Worm (Caenorhabditis elegans) whole organism, L3 larva: ENCODE results near the gene ceh-31.

Experiments used
- R02D3.7 ChIP-seq: fragments of 150-350 bp; optimal IDR thresholded peaks from 2 replicates; lab custom pipeline; 2014; ENCODE audit warnings: missing biosample characterization, missing genetic modification characterization
- ZK546.5 ChIP-seq: sonication (generic microtip); optimal IDR thresholded peaks from 2 replicates; lab custom pipeline; 2017; ENCODE audit warnings: missing biosample characterization, missing genetic modification characterization
- ama-1 ChIP-seq: fragments of 150-350 bp; optimal IDR thresholded peaks from 2 replicates; lab custom pipeline; 2018
- ceh-16 ChIP-seq: sonication (generic microtip); optimal IDR thresholded peaks from 2 replicates; lab custom pipeline; 2017; ENCODE audit warnings: missing biosample characterization, missing genetic modification characterization
- daf-12 ChIP-seq: fragments of 150-350 bp; optimal IDR thresholded peaks from 2 replicates; lab custom pipeline; 2014; ENCODE audit warnings: missing biosample characterization, missing genetic modification reagents, missing genetic modification characterization
- egl-27 ChIP-seq: sonication (generic microtip); optimal IDR thresholded peaks from 4 replicates; lab custom pipeline; 2017; ENCODE audit warnings: missing biosample characterization, missing genetic modification reagents, missing genetic modification characterization
- egl-5 ChIP-seq: fragments of 150-350 bp; optimal IDR thresholded peaks from 2 replicates; lab custom pipeline; 2017; ENCODE audit warnings: missing biosample characterization, missing genetic modification reagents, missing genetic modification characterization, inconsistent platforms
- elt-1 ChIP-seq: fragments of 150-350 bp; optimal IDR thresholded peaks from 2 replicates; lab custom pipeline; 2014; ENCODE audit warnings: missing biosample characterization, missing genetic modification characterization
- elt-2 ChIP-seq: sonication (generic microtip); optimal IDR thresholded peaks from 2 replicates; lab custom pipeline; 2016; ENCODE audit warnings: missing genetic modification reagents, mild to moderate bottlenecking, missing genetic modification characterization, missing compliant biosample characterization
- eor-1 ChIP-seq, 2 experiments: fragments of 150-350 bp; optimal IDR thresholded peaks; 2 replicates each; lab custom pipeline; 2014 to 2018; ENCODE audit warnings: missing biosample characterization in 2 of 2, missing genetic modification characterization in 2 of 2
- fkh-10 ChIP-seq: sonication (generic microtip); optimal IDR thresholded peaks from 2 replicates; lab custom pipeline; 2017; ENCODE audit warnings: missing biosample characterization, missing genetic modification reagents, missing genetic modification characterization
- fkh-2 ChIP-seq: fragments of 150-350 bp; optimal IDR thresholded peaks from 2 replicates; lab custom pipeline; 2014; ENCODE audit warnings: missing biosample characterization, missing genetic modification reagents, missing genetic modification characterization
- fos-1 ChIP-seq: fragments of 150-350 bp; optimal IDR thresholded peaks from 2 replicates; lab custom pipeline; 2014; ENCODE audit warnings: missing biosample characterization, missing genetic modification characterization
- hmg-11 ChIP-seq: sonication (generic microtip); optimal IDR thresholded peaks from 2 replicates; lab custom pipeline; 2016; ENCODE audit warnings: missing genetic modification characterization, missing compliant biosample characterization
- jun-1 ChIP-seq: fragments of 150-350 bp; optimal IDR thresholded peaks from 2 replicates; lab custom pipeline; 2014; ENCODE audit warnings: missing biosample characterization, missing genetic modification reagents, missing genetic modification characterization
- lin-15B ChIP-seq: fragments of 150-350 bp; optimal IDR thresholded peaks from 2 replicates; lab custom pipeline; 2014; ENCODE audit warnings: missing biosample characterization, missing genetic modification characterization
- lin-39 ChIP-seq: fragments of 150-350 bp; optimal IDR thresholded peaks from 2 replicates; lab custom pipeline; 2018; ENCODE audit warnings: missing biosample characterization, missing genetic modification reagents, missing genetic modification characterization
- mdl-1 ChIP-seq: fragments of 150-350 bp; optimal IDR thresholded peaks from 2 replicates; lab custom pipeline; 2014; ENCODE audit warnings: missing biosample characterization, missing genetic modification characterization
- mml-1 ChIP-seq: fragments of 150-350 bp; sonication (generic microtip); optimal IDR thresholded peaks from 3 replicates; lab custom pipeline; 2014; ENCODE audit warnings: missing biosample characterization, missing genetic modification characterization
- nfya-1 ChIP-seq: sonication (generic microtip); optimal IDR thresholded peaks from 2 replicates; lab custom pipeline; 2017; ENCODE audit warnings: missing genetic modification characterization, mild to moderate bottlenecking, missing compliant biosample characterization, antibody characterized with exemption, moderate library complexity; ENCODE audit not compliant: insufficient read depth
- nhr-11 ChIP-seq: fragments of 150-350 bp; optimal IDR thresholded peaks from 2 replicates; lab custom pipeline; 2014; ENCODE audit warnings: missing biosample characterization, missing genetic modification characterization
- nhr-23 ChIP-seq: fragments of 150-350 bp; optimal IDR thresholded peaks from 2 replicates; lab custom pipeline; 2014; ENCODE audit warnings: missing biosample characterization, missing genetic modification reagents, missing genetic modification characterization
- nhr-237 ChIP-seq: fragments of 150-350 bp; optimal IDR thresholded peaks from 2 replicates; lab custom pipeline; 2014; ENCODE audit warnings: missing biosample characterization, missing genetic modification characterization
- nhr-25 ChIP-seq: sonication (generic microtip); optimal IDR thresholded peaks from 2 replicates; lab custom pipeline; 2017; ENCODE audit warnings: missing biosample characterization, missing genetic modification characterization
- nhr-28 ChIP-seq: fragments of 150-350 bp; optimal IDR thresholded peaks from 2 replicates; lab custom pipeline; 2014; ENCODE audit warnings: missing biosample characterization, missing genetic modification characterization
- nhr-77 ChIP-seq: fragments of 150-350 bp; optimal IDR thresholded peaks from 2 replicates; lab custom pipeline; 2014; ENCODE audit warnings: missing biosample characterization, missing genetic modification characterization
- pha-4 ChIP-seq: fragments of 150-350 bp; optimal IDR thresholded peaks from 2 replicates; lab custom pipeline; 2014; ENCODE audit warnings: missing biosample characterization, missing genetic modification reagents, missing genetic modification characterization
- pqm-1 ChIP-seq: fragments of 150-350 bp; optimal IDR thresholded peaks from 2 replicates; lab custom pipeline; 2017; ENCODE audit warnings: missing biosample characterization, missing genetic modification characterization, inconsistent platforms
- sea-2 ChIP-seq: fragments of 150-350 bp; sonication (generic microtip); optimal IDR thresholded peaks from 4 replicates; lab custom pipeline; 2014; ENCODE audit warnings: missing biosample characterization, missing genetic modification reagents, missing genetic modification characterization
- snpc-4 ChIP-seq: fragments of 150-350 bp; optimal IDR thresholded peaks from 2 replicates; lab custom pipeline; 2014; ENCODE audit warnings: missing biosample characterization, missing genetic modification characterization
- tbx-2 ChIP-seq: sonication (generic microtip); optimal IDR thresholded peaks from 2 replicates; lab custom pipeline; 2016; ENCODE audit warnings: mild to moderate bottlenecking, missing genetic modification characterization, missing compliant biosample characterization
- unc-39 ChIP-seq: sonication (generic microtip); optimal IDR thresholded peaks from 4 replicates; lab custom pipeline; 2017; ENCODE audit warnings: missing biosample characterization, missing genetic modification characterization
- unc-62 ChIP-seq: fragments of 150-350 bp; sonication (generic microtip); optimal IDR thresholded peaks from 4 replicates; lab custom pipeline; 2014; ENCODE audit warnings: missing biosample characterization, missing genetic modification reagents, missing genetic modification characterization
- zag-1 ChIP-seq: fragments of 150-350 bp; optimal IDR thresholded peaks from 2 replicates; lab custom pipeline; 2014; ENCODE audit warnings: missing biosample characterization, missing genetic modification characterization
- ztf-4 ChIP-seq: fragments of 150-350 bp; optimal IDR thresholded peaks from 2 replicates; lab custom pipeline; 2014; ENCODE audit warnings: missing biosample characterization, missing genetic modification characterization

Gene ceh-31

ce11 chrX:3051315-3051993, 18.8 kb downstream of the ceh-31 start:
- TF ChIP-seq jun-1 (no peak), fkh-10 (GFP tag; lab: Kevin White, UChicago) (peak; percentile 84)

- peak; percentile 75 for TF ChIP-seq nfya-1
- no peak for TF ChIP-seq mml-1 (tag; lab: Kevin White, UChicago)
- peak; percentile 24 for TF ChIP-seq unc-62
- no peak for TF ChIP-seq nhr-23
- TF ChIP-seq ama-1 (lab: Kevin White, UChicago), result no peak
- peak; percentile 44 for TF ChIP-seq pqm-1 (tag; lab: Kevin White, UChicago)
- peak; percentile 18 for TF ChIP-seq zag-1 (tag; lab: Kevin White, UChicago)
- TF ChIP-seq R02D3.7 (tag; lab: Kevin White, UChicago), result no peak
- TF ChIP-seq lin-39, result peak; percentile 71
- no peak for TF ChIP-seq ceh-16 (tag; lab: Kevin White, UChicago)
- peak; percentile 16 for TF ChIP-seq pha-4 (tag; lab: Kevin White, UChicago)
- peak; percentile 37 for TF ChIP-seq elt-2
- TF ChIP-seq nhr-237 (tag; lab: Kevin White, UChicago), result no peak
- TF ChIP-seq hmg-11 (tag; lab: Kevin White, UChicago), result peak; percentile 34
- peak; percentile 55 for TF ChIP-seq egl-5 (tag; lab: Kevin White, UChicago)
- peak; percentile 19 for TF ChIP-seq mdl-1 (tag; lab: Kevin White, UChicago)
Observed at ce11 chrX:3049233-3049632, 21.0 kb downstream of the ceh-31 start.

ce11 chrX:3048696-3049095, 21.5 kb downstream of the ceh-31 start:
- no peak for TF ChIP-seq egl-27 (tag; lab: Kevin White, UChicago)
- no peak for TF ChIP-seq egl-5 (tag; lab: Kevin White, UChicago)
- TF ChIP-seq elt-1 (tag; lab: Kevin White, UChicago), result peak; percentile 3

ce11 chrX:3047224-3047623, 23.0 kb downstream of the ceh-31 start:
- TF ChIP-seq egl-5 (tag; lab: Kevin White, UChicago) (no peak), pqm-1 (tag; lab: Kevin White, UChicago) (peak; percentile 34), nhr-11 (tag; lab: Kevin White, UChicago) (no peak), elt-2 (peak; percentile 36), nhr-28 (tag; lab: Kevin White, UChicago) (no peak)

ce11 chrX:3045466-3045865, 24.8 kb downstream of the ceh-31 start, which contains the start of gene cnnm-3:
Gene cnnm-3, minus strand, starts transcription at chrX:3045847.
- TF ChIP-seq fkh-2, result no peak
- no peak for TF ChIP-seq ama-1 (lab: Kevin White, UChicago)
- TF ChIP-seq nhr-25 (tag; lab: Kevin White, UChicago), result no peak
- TF ChIP-seq nhr-23, result no peak
- TF ChIP-seq fos-1 (tag; lab: Kevin White, UChicago), result no peak
- no peak for TF ChIP-seq elt-2
- no peak for TF ChIP-seq zag-1 (tag; lab: Kevin White, UChicago)
- TF ChIP-seq snpc-4, result no peak
- no peak for TF ChIP-seq R02D3.7 (tag; lab: Kevin White, UChicago)
- TF ChIP-seq jun-1, result no peak
- TF ChIP-seq egl-27 (tag; lab: Kevin White, UChicago), result no peak
- no peak for TF ChIP-seq pqm-1 (tag; lab: Kevin White, UChicago)
- TF ChIP-seq lin-15B, result no peak
- TF ChIP-seq daf-12 (tag; lab: Kevin White, UChicago), result no peak
- TF ChIP-seq tbx-2 (tag; lab: Kevin White, UChicago), result no peak
- TF ChIP-seq ztf-4 (tag; lab: Kevin White, UChicago), result no peak
- TF ChIP-seq unc-39 (tag; lab: Kevin White, UChicago), result no peak
- no peak for TF ChIP-seq eor-1 (tag; optimal IDR thresholded peaks at IDR 0.05; lab: Kevin White, UChicago)

ce11 chrX:3040609-3041008, 29.6 kb downstream of the ceh-31 start:
- TF ChIP-seq eor-1 (tag; optimal IDR thresholded peaks at IDR 0.05; lab: Kevin White, UChicago) (no peak), sea-2 (GFP tag; lab: Kevin White, UChicago) (no peak), nfya-1 (peak; percentile 6), nhr-23 (no peak), ZK546.5 (tag; lab: Kevin White, UChicago) (no peak), snpc-4 (no peak), jun-1 (no peak), nhr-77 (tag; lab: Kevin White, UChicago) (no peak), nhr-11 (tag; lab: Kevin White, UChicago) (no peak), lin-39 (peak; percentile 64), ceh-16 (tag; lab: Kevin White, UChicago) (no peak)
